Worm (Caenorhabditis elegans) whole organism, L1 larva: ENCODE data around the gene F59E12.6.
A peak's percentile ranks its signal among the peaks of the same experiment; 100 is the strongest.

Experiments used
- C34B4.2 ChIP-seq: sonication (generic microtip); optimal IDR thresholded peaks from 2 replicates; lab custom pipeline; 2017; ENCODE audit warnings: mild to moderate bottlenecking, missing genetic modification characterization, missing compliant biosample characterization
- ama-1 ChIP-seq: fragments of 150-350 bp; optimal IDR thresholded peaks from 2 replicates; lab custom pipeline; 2014
- lsy-2 ChIP-seq, 2 experiments: fragments of 150-350 bp; optimal IDR thresholded peaks; 2 replicates each; lab custom pipeline; 2014; ENCODE audit warnings: missing biosample characterization in 2 of 2, missing genetic modification characterization in 2 of 2
- nhr-11 ChIP-seq: fragments of 150-350 bp; optimal IDR thresholded peaks from 2 replicates; lab custom pipeline; 2014; ENCODE audit warnings: missing biosample characterization, missing genetic modification characterization
- nhr-28 ChIP-seq: fragments of 150-350 bp; optimal IDR thresholded peaks from 2 replicates; lab custom pipeline; 2014; ENCODE audit warnings: missing biosample characterization, missing genetic modification characterization
- nhr-77 ChIP-seq: fragments of 150-350 bp; optimal IDR thresholded peaks from 2 replicates; lab custom pipeline; 2014; ENCODE audit warnings: missing biosample characterization, missing genetic modification characterization
- skn-1 ChIP-seq: fragments of 150-350 bp; optimal IDR thresholded peaks from 2 replicates; lab custom pipeline; 2014; ENCODE audit warnings: missing biosample characterization, missing genetic modification characterization
- sptf-1 ChIP-seq: fragments of 150-350 bp; optimal IDR thresholded peaks from 2 replicates; lab custom pipeline; 2014; ENCODE audit warnings: missing biosample characterization, missing genetic modification characterization
- unc-62 ChIP-seq: fragments of 150-350 bp; optimal IDR thresholded peaks from 2 replicates; lab custom pipeline; 2014; ENCODE audit warnings: missing biosample characterization, missing genetic modification reagents, missing genetic modification characterization

DNA sequence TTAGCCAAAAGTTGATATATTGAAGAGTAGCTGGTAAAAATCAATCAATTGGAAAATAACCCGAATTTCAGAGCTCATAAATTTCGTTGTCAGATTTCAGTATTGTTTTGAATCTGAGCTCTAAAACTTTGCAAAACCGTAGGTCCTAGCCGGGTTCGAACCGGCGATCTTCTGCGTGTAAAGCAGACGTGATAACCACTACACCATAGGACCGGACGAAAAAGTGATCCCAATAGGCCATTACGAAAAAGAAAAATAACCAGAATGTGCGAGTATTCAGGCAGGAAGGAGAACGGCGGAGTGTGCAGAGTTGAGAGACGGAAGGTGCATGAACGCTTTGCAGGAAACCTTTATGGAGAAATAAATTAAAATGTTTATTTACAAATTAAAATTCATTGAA lies 53.7 kb downstream of the F59E12.6 start:
- TF ChIP-seq nhr-77 (no peak), nhr-28 (tag; lab: Kevin White, UChicago) (no peak), nhr-11 (no peak), unc-62 (no peak), skn-1 (peak; percentile 40), ama-1 (lab: Kevin White, UChicago) (no peak), C34B4.2 (tag; lab: Kevin White, UChicago) (no peak), sptf-1 (tag; lab: Kevin White, UChicago) (no peak), lsy-2 (tag; optimal IDR thresholded peaks at IDR 0.05; lab: Kevin White, UChicago) (peak in 1 of 2 experiments; percentile 60)
